Fruit fly (Drosophila melanogaster) whole organism, embryonic: ENCODE results near the gene CG42671.

Experiments used
- ATbp ChIP-seq: fragments of 200-800 bp; sonication (Bioruptor generic); optimal IDR thresholded peaks from 2 replicates; lab custom pipeline; 2017; ENCODE audit warnings: missing biosample characterization, mild to moderate bottlenecking, missing genetic modification characterization, missing genetic modification reagents
- Aef1 ChIP-seq: fragments of 200-800 bp; sonication (Bioruptor generic); IDR thresholded peaks from 3 replicates; pipeline ENCODE4 v1.3.6; 2022; ENCODE audit warnings: missing biosample characterization, missing genetic modification characterization
- B-H1 ChIP-seq: fragments of 200-800 bp; sonication (Bioruptor generic); IDR thresholded peaks from 3 replicates; pipeline ENCODE4 v1.3.6; 2022; ENCODE audit warnings: missing biosample characterization, missing genetic modification characterization
- Bteb2 ChIP-seq: fragments of 200-800 bp; sonication (Bioruptor generic); optimal IDR thresholded peaks from 2 replicates; lab custom pipeline; 2016; ENCODE audit warnings: missing biosample characterization, missing genetic modification characterization
- CG12391 ChIP-seq: fragments of 200-800 bp; sonication (Bioruptor generic); optimal IDR thresholded peaks from 3 replicates; lab custom pipeline; 2018; ENCODE audit warnings: missing biosample characterization, mild to moderate bottlenecking, missing genetic modification characterization, moderate library complexity
- CG13123 ChIP-seq: fragments of 200-800 bp; sonication (Bioruptor generic); optimal IDR thresholded peaks from 2 replicates; lab custom pipeline; 2016; ENCODE audit warnings: missing biosample characterization, missing genetic modification characterization
- CG13287 ChIP-seq: fragments of 200-800 bp; sonication (Bioruptor generic); IDR thresholded peaks from 2 replicates; pipeline ENCODE4 v1.3.6; 2022; ENCODE audit warnings: missing biosample characterization, missing genetic modification characterization; ENCODE audit not compliant: partially characterized antibody
- CG15269 ChIP-seq: fragments of 200-800 bp; sonication (Bioruptor generic); optimal IDR thresholded peaks from 2 replicates; lab custom pipeline; 2018; ENCODE audit warnings: missing biosample characterization, mild to moderate bottlenecking, missing genetic modification characterization, moderate library complexity
- CG16815 ChIP-seq: fragments of 200-800 bp; sonication (Bioruptor generic); optimal IDR thresholded peaks from 3 replicates; lab custom pipeline; 2017; ENCODE audit warnings: missing biosample characterization, mild to moderate bottlenecking, missing genetic modification characterization
- CG16863 ChIP-seq: fragments of 200-800 bp; sonication (Bioruptor generic); optimal IDR thresholded peaks from 3 replicates; lab custom pipeline; 2016; ENCODE audit warnings: missing biosample characterization, missing genetic modification characterization
- CG17829 ChIP-seq: fragments of 200-800 bp; optimal IDR thresholded peaks from 2 replicates; lab custom pipeline; 2019; ENCODE audit warnings: missing biosample characterization, mild to moderate bottlenecking, missing genetic modification characterization, moderate library complexity
- CG17912 ChIP-seq: fragments of 200-800 bp; sonication (Bioruptor generic); optimal IDR thresholded peaks from 2 replicates; lab custom pipeline; 2018; ENCODE audit warnings: missing biosample characterization, mild to moderate bottlenecking, missing genetic modification characterization
- CG18599 ChIP-seq: fragments of 200-800 bp; sonication (Bioruptor generic); optimal IDR thresholded peaks from 3 replicates; lab custom pipeline; 2017; ENCODE audit warnings: missing biosample characterization, missing genetic modification characterization, mild to moderate bottlenecking, moderate library complexity, missing genetic modification reagents
- CG2116 ChIP-seq: fragments of 200-800 bp; sonication (Bioruptor generic); optimal IDR thresholded peaks from 3 replicates; lab custom pipeline; 2018; ENCODE audit warnings: missing biosample characterization, mild to moderate bottlenecking, missing genetic modification characterization
- CG2202 ChIP-seq: fragments of 200-800 bp; sonication (Bioruptor generic); optimal IDR thresholded peaks from 2 replicates; lab custom pipeline; 2018; ENCODE audit warnings: missing biosample characterization, mild to moderate bottlenecking, missing genetic modification characterization
- CG32772 ChIP-seq: fragments of 200-800 bp; sonication (Bioruptor generic); IDR thresholded peaks from 2 replicates; pipeline ENCODE4 v1.3.6; 2022; ENCODE audit warnings: missing biosample characterization, missing genetic modification characterization
- CG3407 ChIP-seq: fragments of 200-800 bp; sonication (Bioruptor generic); optimal IDR thresholded peaks from 2 replicates; lab custom pipeline; 2018; ENCODE audit warnings: missing biosample characterization, mild to moderate bottlenecking, missing genetic modification characterization
- CG34422 ChIP-seq: fragments of 200-800 bp; sonication (Bioruptor generic); IDR thresholded peaks from 3 replicates; pipeline ENCODE4 v1.3.6; 2022; ENCODE audit warnings: missing biosample characterization, missing genetic modification characterization
- CG3726 ChIP-seq: fragments of 200-800 bp; sonication (Bioruptor generic); IDR thresholded peaks from 3 replicates; pipeline ENCODE4, ENCODE4 v1.3.6; 2022; ENCODE audit warnings: missing biosample characterization, missing genetic modification characterization
- CG4424 ChIP-seq: fragments of 200-800 bp; sonication (Bioruptor generic); optimal IDR thresholded peaks from 3 replicates; lab custom pipeline; 2016; ENCODE audit warnings: missing biosample characterization, missing genetic modification characterization
- CG7372 ChIP-seq: fragments of 200-800 bp; sonication (Bioruptor generic); IDR thresholded peaks from 2 replicates; pipeline ENCODE4 v1.3.6; 2022; ENCODE audit warnings: missing biosample characterization, missing genetic modification characterization
- CG7963 ChIP-seq: fragments of 200-800 bp; sonication (Bioruptor generic); IDR thresholded peaks from 3 replicates; pipeline ENCODE4 v1.3.6; 2022; ENCODE audit warnings: missing biosample characterization, missing genetic modification characterization; ENCODE audit not compliant: partially characterized antibody
- CG8388 ChIP-seq: fragments of 200-800 bp; sonication (Bioruptor generic); optimal IDR thresholded peaks from 2 replicates; lab custom pipeline; 2019; ENCODE audit warnings: missing biosample characterization, mild to moderate bottlenecking, missing genetic modification characterization, moderate library complexity
- CG9932 ChIP-seq: fragments of 200-800 bp; sonication (Bioruptor generic); IDR thresholded peaks from 2 replicates; pipeline ENCODE4 v1.3.6; 2022; ENCODE audit warnings: missing biosample characterization, missing genetic modification characterization
- CoRest ChIP-seq: fragments of 200-800 bp; sonication (Bioruptor generic); optimal IDR thresholded peaks from 3 replicates; lab custom pipeline; 2018; ENCODE audit warnings: missing biosample characterization, mild to moderate bottlenecking, missing genetic modification characterization, moderate library complexity
- Dad ChIP-seq: fragments of 200-800 bp; sonication (Bioruptor generic); optimal IDR thresholded peaks from 3 replicates; lab custom pipeline; 2016; ENCODE audit warnings: missing biosample characterization, missing genetic modification characterization
- Doc2 ChIP-seq: fragments of 200-800 bp; sonication (Bioruptor generic); IDR thresholded peaks from 2 replicates; pipeline ENCODE4 v1.3.6; 2022; ENCODE audit warnings: missing biosample characterization, missing genetic modification characterization
- E2f1 ChIP-seq: fragments of 200-800 bp; sonication (Bioruptor generic); IDR thresholded peaks from 2 replicates; pipeline ENCODE4 v1.3.6; 2022; ENCODE audit warnings: missing biosample characterization, missing genetic modification characterization
- Hmr ChIP-seq: fragments of 200-800 bp; sonication (Bioruptor generic); optimal IDR thresholded peaks from 3 replicates; lab custom pipeline; 2017; ENCODE audit warnings: mild to moderate bottlenecking, missing biosample characterization, missing genetic modification reagents, missing genetic modification characterization
- Kr ChIP-seq: fragments of 200-800 bp; sonication (Bioruptor generic); optimal IDR thresholded peaks from 2 replicates; lab custom pipeline; 2017; ENCODE audit warnings: missing biosample characterization, mild to moderate bottlenecking, missing genetic modification characterization
- Myb ChIP-seq: fragments of 200-800 bp; sonication (Bioruptor generic); optimal IDR thresholded peaks from 2 replicates; lab custom pipeline; 2016; ENCODE audit warnings: missing biosample characterization, missing genetic modification characterization
- NK7.1 ChIP-seq: fragments of 200-800 bp; sonication (Bioruptor generic); optimal IDR thresholded peaks from 3 replicates; lab custom pipeline; 2016; ENCODE audit warnings: missing biosample characterization, missing genetic modification characterization
- amos ChIP-seq: fragments of 200-800 bp; sonication (Bioruptor generic); IDR thresholded peaks from 2 replicates; pipeline ENCODE4 v1.3.6; 2022; ENCODE audit warnings: missing biosample characterization, missing genetic modification characterization; ENCODE audit not compliant: partially characterized antibody
- ap ChIP-seq: fragments of 200-800 bp; sonication (Bioruptor generic); IDR thresholded peaks from 2 replicates; pipeline ENCODE4 v1.3.6; 2022; ENCODE audit warnings: missing biosample characterization, missing genetic modification characterization
- bcd ChIP-seq: fragments of 200-800 bp; sonication (Bioruptor generic); optimal IDR thresholded peaks from 2 replicates; lab custom pipeline; 2017; ENCODE audit warnings: missing biosample characterization, mild to moderate bottlenecking, missing genetic modification characterization
- ci ChIP-seq: fragments of 200-800 bp; sonication (Bioruptor generic); IDR thresholded peaks from 3 replicates; pipeline ENCODE4 v1.3.6; 2022; ENCODE audit warnings: missing biosample characterization, missing genetic modification characterization
- dimm ChIP-seq: fragments of 200-800 bp; sonication (Bioruptor generic); IDR thresholded peaks from 2 replicates; pipeline ENCODE4 v1.3.6; 2022; ENCODE audit warnings: missing biosample characterization, missing genetic modification characterization
- dpn ChIP-seq, 2 experiments: fragments of 200-800 bp; sonication (Bioruptor generic); optimal IDR thresholded peaks; 3 replicates each; lab custom pipeline; 2016; ENCODE audit warnings: missing biosample characterization in 2 of 2, missing genetic modification characterization in 2 of 2
- gsb ChIP-seq: fragments of 200-800 bp; sonication (Bioruptor generic); IDR thresholded peaks from 2 replicates; pipeline ENCODE4 v1.3.6; 2022; ENCODE audit warnings: missing biosample characterization, missing genetic modification characterization
- h ChIP-seq: fragments of >200 bp; optimal IDR thresholded peaks from 2 replicates; lab custom pipeline; 2017
- kay ChIP-seq: fragments of 200-800 bp; sonication (Bioruptor generic); optimal IDR thresholded peaks from 2 replicates; lab custom pipeline; 2016; ENCODE audit warnings: missing biosample characterization, missing genetic modification characterization
- lilli ChIP-seq: fragments of 200-800 bp; sonication (Bioruptor generic); optimal IDR thresholded peaks from 3 replicates; lab custom pipeline; 2016; ENCODE audit warnings: missing biosample characterization, missing genetic modification characterization
- mld ChIP-seq: fragments of 200-800 bp; sonication (Bioruptor generic); IDR thresholded peaks from 3 replicates; pipeline ENCODE4 v1.3.6; 2022; ENCODE audit warnings: missing biosample characterization, missing genetic modification characterization; ENCODE audit not compliant: partially characterized antibody
- nom ChIP-seq: fragments of 200-800 bp; sonication (Bioruptor generic); optimal IDR thresholded peaks from 2 replicates; lab custom pipeline; 2017; ENCODE audit warnings: missing biosample characterization, missing genetic modification characterization, mild to moderate bottlenecking, moderate library complexity, missing genetic modification reagents
- psq ChIP-seq: fragments of 200-800 bp; sonication (Bioruptor generic); optimal IDR thresholded peaks from 2 replicates; lab custom pipeline; 2017; ENCODE audit warnings: missing biosample characterization, missing genetic modification characterization
- sens-2 ChIP-seq: fragments of 200-800 bp; sonication (Bioruptor generic); IDR thresholded peaks from 2 replicates; pipeline ENCODE4 v1.3.6; 2022; ENCODE audit warnings: missing biosample characterization, missing genetic modification characterization
- sr ChIP-seq: fragments of 200-800 bp; sonication (Bioruptor generic); IDR thresholded peaks from 3 replicates; pipeline ENCODE4 v1.3.6; 2022; ENCODE audit warnings: missing biosample characterization, missing genetic modification characterization
- tll ChIP-seq, 2 experiments: fragments of 200-800 bp in 1 of 2; fragments of >200 bp in 1 of 2; sonication (Bioruptor generic) in 1 of 2; optimal IDR thresholded peaks; 2 replicates each; lab custom pipeline; 2017 to 2019; ENCODE audit warnings: missing biosample characterization in 2 of 2, missing genetic modification characterization in 2 of 2, mild to moderate bottlenecking in 1 of 2, moderate library complexity in 1 of 2
- unpg ChIP-seq: fragments of 200-800 bp; sonication (Bioruptor generic); optimal IDR thresholded peaks from 3 replicates; lab custom pipeline; 2018; ENCODE audit warnings: missing biosample characterization, mild to moderate bottlenecking, missing genetic modification characterization, moderate library complexity

Gene CG42671

dm6 chr3L:11260737-11261455, 46.6 kb downstream of the CG42671 start (continued):
- TF ChIP-seq CG13287 (GFP tag; lab: Robert Waterston, UW) (no peak), Dad (GFP tag; lab: Kevin White, UChicago) (no peak), CG7963 (GFP tag; lab: Robert Waterston, UW) (no peak), CG7372 (peak; percentile 61; the same call in 1 of the 2 replicates), unpg (peak; percentile 89), kay (GFP tag; lab: Kevin White, UChicago) (peak; percentile 73), psq (GFP tag; lab: Kevin White, UChicago) (peak; percentile 54), CG17829 (tag; lab: Kevin White, UChicago) (peak; percentile 84), E2f1 (peak; percentile 84), CG2202 (peak; percentile 29), CG13123 (GFP tag; lab: Kevin White, UChicago) (no peak), ATbp (GFP tag; lab: Kevin White, UChicago) (peak; percentile 29), bcd (GFP tag; lab: Kevin White, UChicago) (peak; percentile 25), sens-2 (GFP tag; lab: Robert Waterston, UW) (peak; percentile 32; the same call in 1 of the 2 replicates), CG32772 (GFP tag; lab: Robert Waterston, UW) (peak; percentile 83), CG15269 (peak; percentile 79), dimm (GFP tag; lab: Robert Waterston, UW) (peak; percentile 53; the same call in 1 of the 2 replicates), CG34422 (GFP tag; lab: Robert Waterston, UW) (peak; percentile 36), CG18599 (GFP tag; lab: Kevin White, UChicago) (no peak), amos (GFP tag; lab: Robert Waterston, UW) (no peak), NK7.1 (no peak), CoRest (tag; lab: Kevin White, UChicago) (peak; percentile 36), Kr (GFP tag; lab: Kevin White, UChicago) (peak; percentile 16), CG3407 (GFP tag; lab: Kevin White, UChicago) (no peak), CG12391 (tag; lab: Kevin White, UChicago) (peak; percentile 63), ap (GFP tag; lab: Robert Waterston, UW) (peak; percentile 75), h (lab: Kevin White, UChicago) (no peak), mld (GFP tag; lab: Robert Waterston, UW) (no peak), CG3726 (GFP tag; lab: Robert Waterston, UW) (peak; percentile 63; the same call in 1 of the 3 replicates), CG2116 (GFP tag; lab: Kevin White, UChicago) (peak; percentile 45), CG16863 (GFP tag; lab: Kevin White, UChicago) (no peak), tll (GFP tag; optimal IDR thresholded peaks at IDR 0.05; lab: Kevin White, UChicago) (no peak), CG9932 (GFP tag; lab: Robert Waterston, UW) (peak; percentile 52; the same call in 1 of the 2 replicates), sr (GFP tag; lab: Robert Waterston, UW) (no peak), CG8388 (GFP tag; lab: Kevin White, UChicago) (peak; percentile 76), CG16815 (GFP tag; lab: Kevin White, UChicago) (peak; percentile 15), CG4424 (GFP tag; lab: Kevin White, UChicago) (peak; percentile 53), Myb (no peak), gsb (GFP tag; lab: Robert Waterston, UW) (peak; percentile 69), Bteb2 (GFP tag; lab: Kevin White, UChicago) (peak; percentile 32), dpn (GFP tag; optimal IDR thresholded peaks at IDR 0.05; lab: Kevin White, UChicago) (peak; percentile 23 to 34), CG17912 (GFP tag; lab: Kevin White, UChicago) (no peak), Aef1 (peak; percentile 59), Hmr (GFP tag; lab: Kevin White, UChicago) (peak; percentile 68), Doc2 (no peak; the same call in 1 of the 2 replicates), B-H1 (peak; percentile 41; the same call in 2 of the 3 replicates), ci (GFP tag; lab: Robert Waterston, UW) (peak; percentile 88), lilli (peak; percentile 54), nom (no peak)
